Worm (Caenorhabditis elegans) whole organism, L2 larva: ENCODE data around the gene clk-2.

Source experiments
- F13H6.1 ChIP-seq: sonication (generic microtip); optimal IDR thresholded peaks from 2 replicates; lab custom pipeline; 2016; ENCODE audit warnings: missing genetic modification characterization, missing compliant biosample characterization
- aly-2 ChIP-seq: fragments of 150-350 bp; optimal IDR thresholded peaks from 2 replicates; lab custom pipeline; 2014; ENCODE audit warnings: missing biosample characterization, missing genetic modification characterization
- ama-1 ChIP-seq: fragments of 150-350 bp; optimal IDR thresholded peaks from 2 replicates; lab custom pipeline; 2018; ENCODE audit warnings: inconsistent platforms
- gmeb-1 ChIP-seq: fragments of 150-350 bp; optimal IDR thresholded peaks from 2 replicates; lab custom pipeline; 2014; ENCODE audit warnings: missing biosample characterization, missing genetic modification characterization
- mbf-1 ChIP-seq: sonication (generic microtip); optimal IDR thresholded peaks from 2 replicates; lab custom pipeline; 2017; ENCODE audit warnings: missing biosample characterization, missing genetic modification characterization
- mdl-1 ChIP-seq, 2 experiments: fragments of 150-350 bp in 1 of 2; sonication (generic microtip) in 1 of 2; optimal IDR thresholded peaks; 2 replicates each; lab custom pipeline; 2017; ENCODE audit warnings: missing biosample characterization in 2 of 2, missing genetic modification characterization in 2 of 2
- nhr-11 ChIP-seq: fragments of 150-350 bp; optimal IDR thresholded peaks from 2 replicates; lab custom pipeline; 2014; ENCODE audit warnings: missing biosample characterization, missing genetic modification characterization
- skn-1 ChIP-seq: sonication (generic microtip); optimal IDR thresholded peaks from 2 replicates; lab custom pipeline; 2017; ENCODE audit warnings: missing biosample characterization, missing genetic modification characterization
- sma-9 ChIP-seq, 2 experiments: fragments of 150-350 bp in 1 of 2; sonication (generic microtip) in 1 of 2; optimal IDR thresholded peaks; 2 replicates each; lab custom pipeline; 2014 to 2016; ENCODE audit warnings: missing genetic modification characterization in 2 of 2, mild to moderate bottlenecking in 1 of 2, missing biosample characterization in 1 of 2, missing compliant biosample characterization in 1 of 2, missing genetic modification reagents in 1 of 2, moderate library complexity in 1 of 2
- unc-39 ChIP-seq: fragments of 150-350 bp; optimal IDR thresholded peaks from 2 replicates; lab custom pipeline; 2014; ENCODE audit warnings: missing biosample characterization, missing genetic modification characterization

ce11 chrIII:7530830-7531229 is 12.5 kb upstream of the clk-2 start:
- TF ChIP-seq ama-1 (no peak), unc-39 (no peak), gmeb-1 (tag; lab: Kevin White, UChicago) (no peak), skn-1 (no peak), sma-9 (GFP tag; optimal IDR thresholded peaks at IDR 0.05; lab: Kevin White, UChicago) (no peak), sma-9 (tag; optimal IDR thresholded peaks at IDR 0.05; lab: Kevin White, UChicago) (no peak), F13H6.1 (tag; lab: Kevin White, UChicago) (no peak), nhr-11 (tag; lab: Kevin White, UChicago) (no peak), mbf-1 (tag; lab: Kevin White, UChicago) (no peak), mdl-1 (tag; optimal IDR thresholded peaks at IDR 0.05; lab: Kevin White, UChicago) (no peak), aly-2 (tag; lab: Kevin White, UChicago) (no peak)
